Worm (Caenorhabditis elegans) whole organism, young adult: ENCODE measurements around the gene lev-8.

ENCODE experiments used
- B0019.2 ChIP-seq: fragments of 200-800 bp; sonication (Bioruptor generic); conservative IDR thresholded peaks from 2 replicates; pipeline ENCODE4 v1.3.6; 2022; ENCODE audit warnings: missing genetic modification reagents, missing genetic modification characterization, missing compliant biosample characterization
- B0261.1 ChIP-seq: sonication (generic microtip); optimal IDR thresholded peaks from 2 replicates; lab custom pipeline; 2016; ENCODE audit warnings: mild to moderate bottlenecking, missing genetic modification characterization, moderate library complexity, missing compliant biosample characterization
- C06A6.2 ChIP-seq: fragments of 200-800 bp; sonication (Bioruptor generic); conservative IDR thresholded peaks from 2 replicates; pipeline ENCODE4 v1.3.6; 2022; ENCODE audit warnings: missing genetic modification characterization, missing compliant biosample characterization
- F10E7.11 ChIP-seq: sonication (generic microtip); optimal IDR thresholded peaks from 2 replicates; lab custom pipeline; 2017; ENCODE audit warnings: mild to moderate bottlenecking, missing genetic modification characterization, moderate library complexity, missing compliant biosample characterization
- F52B5.7 ChIP-seq: sonication (generic microtip); optimal IDR thresholded peaks from 2 replicates; lab custom pipeline; 2016; ENCODE audit warnings: mild to moderate bottlenecking, missing genetic modification characterization, missing compliant biosample characterization
- K12H6.12 ChIP-seq: fragments of 200-800 bp; sonication (Bioruptor generic); optimal IDR thresholded peaks from 2 replicates; lab custom pipeline; 2018; ENCODE audit warnings: mild to moderate bottlenecking, missing genetic modification characterization, missing compliant biosample characterization
- T07F8.4 ChIP-seq: sonication (generic microtip); optimal IDR thresholded peaks from 2 replicates; lab custom pipeline; 2016; ENCODE audit warnings: mild to moderate bottlenecking, missing genetic modification characterization, moderate library complexity, missing compliant biosample characterization
- ZK185.1 ChIP-seq: sonication (generic microtip); optimal IDR thresholded peaks from 2 replicates; lab custom pipeline; 2016; ENCODE audit warnings: mild to moderate bottlenecking, missing genetic modification characterization, missing compliant biosample characterization; ENCODE audit not compliant: poor library complexity, severe bottlenecking
- ama-1 ChIP-seq, 3 experiments: fragments of 150-350 bp in 1 of 3; sonication (generic microtip) in 2 of 3; optimal IDR thresholded peaks; 2 replicates each; lab custom pipeline; 2014 to 2018; ENCODE audit warnings: missing biosample characterization in 2 of 3, missing genetic modification characterization in 2 of 3, missing genetic modification reagents in 2 of 3
- aptf-3 ChIP-seq: fragments of 200-800 bp; sonication (Bioruptor generic); IDR thresholded peaks from 2 replicates; pipeline ENCODE4 v1.3.6; 2022; ENCODE audit warnings: missing genetic modification characterization, missing compliant biosample characterization
- atf-7 ChIP-seq: sonication (generic microtip); optimal IDR thresholded peaks from 2 replicates; lab custom pipeline; 2017; ENCODE audit warnings: mild to moderate bottlenecking, missing genetic modification characterization, missing compliant biosample characterization
- attf-6 ChIP-seq: fragments of 200-800 bp; sonication (Bioruptor generic); IDR thresholded peaks from 2 replicates; pipeline ENCODE4 v1.3.6; 2022; ENCODE audit warnings: missing genetic modification reagents, missing genetic modification characterization, missing compliant biosample characterization
- bed-2 ChIP-seq: fragments of 200-800 bp; sonication (Bioruptor generic); IDR thresholded peaks from 2 replicates; pipeline ENCODE4 v1.3.6; 2022; ENCODE audit warnings: missing genetic modification reagents, missing genetic modification characterization, missing compliant biosample characterization
- cebp-1 ChIP-seq, 2 experiments: fragments of 200-800 bp in 1 of 2; sonication (Bioruptor generic) in 1 of 2; sonication (generic microtip) in 1 of 2; IDR thresholded peaks in 1 of 2; optimal IDR thresholded peaks in 1 of 2; 2 replicates each; pipeline versions ENCODE4 v1.3.6 to Lab custom; 2017 to 2022; ENCODE audit warnings: missing compliant biosample characterization in 2 of 2, missing genetic modification characterization in 2 of 2, mild to moderate bottlenecking in 1 of 2, missing genetic modification reagents in 1 of 2, moderate library complexity in 1 of 2
- cebp-2 ChIP-seq: fragments of 200-800 bp; sonication (Bioruptor generic); IDR thresholded peaks from 2 replicates; pipeline ENCODE4 v1.3.6; 2022; ENCODE audit warnings: missing genetic modification characterization, missing compliant biosample characterization
- ceh-100 ChIP-seq: fragments of 200-800 bp; sonication (Bioruptor generic); IDR thresholded peaks from 2 replicates; pipeline ENCODE4 v1.3.6; 2022; ENCODE audit warnings: missing genetic modification reagents, missing genetic modification characterization, missing compliant biosample characterization
- ceh-40 ChIP-seq: fragments of 200-800 bp; sonication (Bioruptor generic); IDR thresholded peaks from 2 replicates; pipeline ENCODE4 v1.3.6; 2022; ENCODE audit warnings: missing genetic modification characterization, missing compliant biosample characterization
- ceh-58 ChIP-seq: fragments of 200-800 bp; sonication (Bioruptor generic); IDR thresholded peaks from 2 replicates; pipeline ENCODE4 v1.3.6; 2022; ENCODE audit warnings: missing genetic modification characterization, missing compliant biosample characterization
- chd-7 ChIP-seq: sonication (generic microtip); optimal IDR thresholded peaks from 2 replicates; lab custom pipeline; 2016; ENCODE audit warnings: mild to moderate bottlenecking, missing genetic modification characterization, moderate library complexity, missing compliant biosample characterization
- dox-1 ChIP-seq: fragments of 200-800 bp; sonication (Bioruptor generic); IDR thresholded peaks from 2 replicates; pipeline ENCODE4 v1.3.6; 2022; ENCODE audit warnings: missing genetic modification reagents, missing genetic modification characterization, missing compliant biosample characterization
- dpff-1 ChIP-seq: sonication (generic microtip); optimal IDR thresholded peaks from 2 replicates; lab custom pipeline; 2017; ENCODE audit warnings: mild to moderate bottlenecking, missing genetic modification characterization, missing compliant biosample characterization
- egl-44 ChIP-seq: fragments of 200-800 bp; sonication (Bioruptor generic); IDR thresholded peaks from 2 replicates; pipeline ENCODE4 v1.3.6; 2022; ENCODE audit warnings: missing genetic modification reagents, missing genetic modification characterization, missing compliant biosample characterization
- ekl-4 ChIP-seq: fragments of 200-800 bp; sonication (Bioruptor generic); IDR thresholded peaks from 2 replicates; pipeline ENCODE4 v1.3.6; 2022; ENCODE audit warnings: missing genetic modification reagents, missing genetic modification characterization, missing compliant biosample characterization
- gei-17 ChIP-seq: fragments of 200-800 bp; sonication (Bioruptor generic); optimal IDR thresholded peaks from 2 replicates; lab custom pipeline; 2018; ENCODE audit warnings: mild to moderate bottlenecking, missing genetic modification characterization, missing compliant biosample characterization
- hmg-20 ChIP-seq: fragments of 200-800 bp; sonication (Bioruptor generic); IDR thresholded peaks from 2 replicates; pipeline ENCODE4 v1.3.6; 2022; ENCODE audit warnings: missing genetic modification reagents, missing genetic modification characterization, missing compliant biosample characterization
- hsf-1 ChIP-seq: fragments of 200-800 bp; sonication (Bioruptor generic); IDR thresholded peaks from 2 replicates; pipeline ENCODE4 v1.3.6; 2022; ENCODE audit warnings: missing genetic modification reagents, missing genetic modification characterization, missing compliant biosample characterization
- let-526 ChIP-seq: fragments of 200-800 bp; sonication (Bioruptor generic); IDR thresholded peaks from 2 replicates; pipeline ENCODE4 v1.3.6; 2022; ENCODE audit warnings: missing genetic modification reagents, missing genetic modification characterization, missing compliant biosample characterization
- let-607 ChIP-seq, 2 experiments: fragments of 200-800 bp in 1 of 2; sonication (Bioruptor generic) in 1 of 2; sonication (generic microtip) in 1 of 2; optimal IDR thresholded peaks; 2 replicates each; lab custom pipeline; 2016 to 2018; ENCODE audit warnings: mild to moderate bottlenecking in 2 of 2, missing compliant biosample characterization in 2 of 2, missing genetic modification characterization in 2 of 2, moderate library complexity in 2 of 2, missing genotype in 1 of 2
- lin-40 ChIP-seq: sonication (generic microtip); optimal IDR thresholded peaks from 2 replicates; lab custom pipeline; 2016; ENCODE audit warnings: missing genetic modification characterization, mild to moderate bottlenecking, missing compliant biosample characterization, missing genotype, missing genetic modification reagents
- lin-54 ChIP-seq: fragments of 200-800 bp; sonication (Bioruptor generic); optimal IDR thresholded peaks from 2 replicates; lab custom pipeline; 2018; ENCODE audit warnings: mild to moderate bottlenecking, missing genetic modification characterization, missing compliant biosample characterization
- madf-3 ChIP-seq: fragments of 200-800 bp; sonication (Bioruptor generic); IDR thresholded peaks from 2 replicates; pipeline ENCODE4 v1.3.6; 2022; ENCODE audit warnings: missing genetic modification reagents, missing genetic modification characterization, missing compliant biosample characterization
- nfya-2 ChIP-seq: fragments of 200-800 bp; sonication (Bioruptor generic); IDR thresholded peaks from 2 replicates; pipeline ENCODE4 v1.3.6; 2022; ENCODE audit warnings: missing genetic modification reagents, missing genetic modification characterization, missing compliant biosample characterization
- nhr-80 ChIP-seq: sonication (generic microtip); optimal IDR thresholded peaks from 2 replicates; lab custom pipeline; 2016; ENCODE audit warnings: missing genetic modification characterization, missing compliant biosample characterization
- nhr-90 ChIP-seq: sonication (generic microtip); optimal IDR thresholded peaks from 2 replicates; lab custom pipeline; 2016; ENCODE audit warnings: missing genotype, mild to moderate bottlenecking, missing genetic modification characterization, missing compliant biosample characterization
- pbrm-1 ChIP-seq: fragments of 200-800 bp; sonication (Bioruptor generic); IDR thresholded peaks from 2 replicates; pipeline ENCODE4 v1.3.6; 2022; ENCODE audit warnings: missing genetic modification reagents, missing genetic modification characterization, missing compliant biosample characterization
- rcor-1 ChIP-seq: fragments of 200-800 bp; sonication (Bioruptor generic); IDR thresholded peaks from 2 replicates; pipeline ENCODE4 v1.3.6; 2022; ENCODE audit warnings: missing genetic modification reagents, missing genetic modification characterization, missing compliant biosample characterization
- sea-2 ChIP-seq: fragments of 200-800 bp; sonication (Bioruptor generic); IDR thresholded peaks from 2 replicates; pipeline ENCODE4 v1.3.6; 2022; ENCODE audit warnings: missing genetic modification characterization, missing compliant biosample characterization
- snpc-3.4 ChIP-seq: sonication (generic microtip); optimal IDR thresholded peaks from 2 replicates; lab custom pipeline; 2017; ENCODE audit warnings: missing genetic modification characterization, mild to moderate bottlenecking, missing compliant biosample characterization, antibody characterized with exemption, moderate library complexity, missing genotype, missing genetic modification reagents
- tbp1 ChIP-seq: fragments of 200-800 bp; sonication (Bioruptor generic); optimal IDR thresholded peaks from 2 replicates; lab custom pipeline; 2018; ENCODE audit warnings: mild to moderate bottlenecking, missing genetic modification characterization, missing compliant biosample characterization
- tbx-9 ChIP-seq: sonication (generic microtip); optimal IDR thresholded peaks from 2 replicates; lab custom pipeline; 2016; ENCODE audit warnings: borderline replicate concordance, missing genetic modification characterization, inconsistent platforms, missing compliant biosample characterization
- tlf-1 ChIP-seq: fragments of 200-800 bp; sonication (Bioruptor generic); optimal IDR thresholded peaks from 2 replicates; lab custom pipeline; 2018; ENCODE audit warnings: mild to moderate bottlenecking, missing genetic modification characterization, missing compliant biosample characterization
- ztf-22 ChIP-seq: fragments of 200-800 bp; sonication (Bioruptor generic); optimal IDR thresholded peaks from 2 replicates; lab custom pipeline; 2018; ENCODE audit warnings: mild to moderate bottlenecking, missing genetic modification characterization, moderate library complexity, missing compliant biosample characterization
- ztf-26 ChIP-seq: sonication (generic microtip); optimal IDR thresholded peaks from 2 replicates; lab custom pipeline; 2017; ENCODE audit warnings: missing genetic modification characterization, missing compliant biosample characterization
- ztf-28 ChIP-seq: fragments of 200-800 bp; sonication (Bioruptor generic); IDR thresholded peaks from 2 replicates; pipeline ENCODE4 v1.3.6; 2022; ENCODE audit warnings: missing genetic modification reagents, missing genetic modification characterization, missing compliant biosample characterization
- ztf-3 ChIP-seq: fragments of 200-800 bp; sonication (Bioruptor generic); optimal IDR thresholded peaks from 2 replicates; lab custom pipeline; 2018; ENCODE audit warnings: mild to moderate bottlenecking, missing genetic modification characterization, missing compliant biosample characterization

The lev-8 gene

DNA sequence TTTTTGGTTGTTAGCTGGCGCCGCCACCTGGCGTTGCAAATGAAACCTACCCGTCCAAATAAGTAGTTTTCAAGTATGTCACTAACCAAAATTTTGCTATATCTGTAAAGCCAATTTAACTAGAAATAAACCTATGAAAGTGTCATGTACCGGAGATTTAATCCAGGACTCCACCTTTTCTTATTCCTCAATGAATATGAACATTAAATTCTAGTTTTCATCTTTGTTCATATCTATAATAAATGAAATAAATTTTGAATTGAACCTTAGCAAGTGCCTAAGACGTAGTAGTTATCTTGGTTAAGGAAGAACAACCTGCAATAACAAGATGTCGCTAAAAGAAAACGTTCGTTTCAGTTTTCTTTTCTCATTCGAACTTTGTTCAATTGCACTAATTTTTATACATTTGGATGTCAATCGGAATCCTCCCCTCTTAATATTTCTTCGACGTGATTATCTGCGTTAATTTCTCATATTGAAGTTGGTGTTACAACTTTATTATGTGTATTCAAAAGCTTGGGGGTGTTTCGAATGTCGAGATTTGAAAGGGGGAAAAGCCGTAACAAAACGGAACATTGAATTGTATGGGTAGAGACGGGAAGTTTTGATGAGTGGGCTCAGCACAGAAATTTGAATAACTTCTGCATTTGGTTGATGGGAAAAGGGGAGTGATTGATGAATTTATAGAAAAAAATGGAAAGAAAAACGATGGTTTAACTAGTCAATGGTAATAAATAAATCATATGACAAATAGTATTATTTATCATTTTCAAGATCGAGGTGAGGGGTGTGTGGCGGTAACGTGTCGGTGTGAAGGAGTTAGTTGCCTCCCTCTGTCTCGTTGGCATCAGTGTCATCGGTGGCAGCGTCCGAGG lies 42.8 kb downstream of the lev-8 start:
- TF ChIP-seq let-526 (GFP tag; lab: Robert Waterston, UW) (no peak), chd-7 (peak; percentile 23), B0261.1 (tag; lab: Kevin White, UChicago) (peak; percentile 4), bed-2 (no peak), madf-3 (GFP tag; lab: Robert Waterston, UW) (peak; percentile 27; the same call in 1 of the 2 replicates), tlf-1 (GFP tag; lab: Kevin White, UChicago) (peak; percentile 61), pbrm-1 (GFP tag; lab: Robert Waterston, UW) (no peak), nhr-90 (tag; lab: Kevin White, UChicago) (peak; percentile 27), F52B5.7 (peak; percentile 82), atf-7 (tag; lab: Kevin White, UChicago) (peak; percentile 69), ztf-22 (no peak), ama-1 (optimal IDR thresholded peaks at IDR 0.05; lab: Kevin White, UChicago) (peak; percentile 76), ama-1 (GFP tag; optimal IDR thresholded peaks at IDR 0.05; lab: Kevin White, UChicago) (peak in 1 of 2 experiments; percentile 36), cebp-1 (GFP tag; IDR thresholded peaks at IDR 0.05; lab: Robert Waterston, UW) (peak; percentile 62; the same call in 1 of the 2 replicates), cebp-1 (tag; optimal IDR thresholded peaks at IDR 0.05; lab: Kevin White, UChicago) (peak; percentile 82), sea-2 (GFP tag; lab: Robert Waterston, UW) (no peak), F10E7.11 (tag; lab: Kevin White, UChicago) (peak; percentile 31), T07F8.4 (tag; lab: Kevin White, UChicago) (no peak), gei-17 (GFP tag; lab: Kevin White, UChicago) (peak; percentile 74), ZK185.1 (peak; percentile 64), nhr-80 (tag; lab: Kevin White, UChicago) (peak; percentile 14), aptf-3 (no peak), lin-54 (peak; percentile 38), hsf-1 (peak; percentile 15; the same call in 1 of the 2 replicates), ztf-26 (tag; lab: Kevin White, UChicago) (peak; percentile 60), ceh-100 (GFP tag; lab: Robert Waterston, UW) (peak; percentile 8; the same call in 1 of the 2 replicates), C06A6.2 (GFP tag; lab: Robert Waterston, UW) (0 out of 2 replicates have a peak, but pooled peaks have one; percentile 53), lin-40 (peak; percentile 85), ekl-4 (GFP tag; lab: Robert Waterston, UW) (no peak; the same call in 1 of the 2 replicates), attf-6 (GFP tag; lab: Robert Waterston, UW) (peak; percentile 40; the same call in 1 of the 2 replicates), let-607 (tag; optimal IDR thresholded peaks at IDR 0.05; lab: Kevin White, UChicago) (peak in 1 of 2 experiments; percentile 45), B0019.2 (no peak), ztf-3 (GFP tag; lab: Kevin White, UChicago) (peak; percentile 64), hmg-20 (GFP tag; lab: Robert Waterston, UW) (peak; percentile 33; the same call in 1 of the 2 replicates), dox-1 (GFP tag; lab: Robert Waterston, UW) (no peak), rcor-1 (GFP tag; lab: Robert Waterston, UW) (peak; percentile 11; the same call in 1 of the 2 replicates), egl-44 (GFP tag; lab: Robert Waterston, UW) (no peak), K12H6.12 (peak; percentile 1), ceh-40 (GFP tag; lab: Robert Waterston, UW) (no peak), ceh-58 (GFP tag; lab: Robert Waterston, UW) (no peak), tbx-9 (no peak), tbp1 (GFP tag; lab: Kevin White, UChicago) (peak; percentile 51), cebp-2 (GFP tag; lab: Robert Waterston, UW) (no peak), nfya-2 (0 out of 2 replicates have a peak, but pooled peaks have one; percentile 43), dpff-1 (tag; lab: Kevin White, UChicago) (no peak), snpc-3.4 (no peak), ztf-28 (GFP tag; lab: Robert Waterston, UW) (no peak)
